Worm (Caenorhabditis elegans): ENCODE results near the gene F53F1.4.

Gene F53F1.4

ce11 chrV:13409089-13409488 lies 1.8 kb upstream of the F53F1.4 start (continued):
- TF ChIP-seq Y53F4B.3 (GFP tag; IDR thresholded peaks at IDR 0.05) (no peak), aptf-2 (GFP tag; conservative IDR thresholded peaks at IDR 0.05) (0 out of 2 replicates have a peak, but pooled peaks have one; percentile 23), rec-8 (tag; optimal IDR thresholded peaks at IDR 0.05) (no peak), lin-35 (GFP tag; optimal IDR thresholded peaks at IDR 0.05) (peak in 2 of 3 experiments; percentile 5 to 67), ccch-3 (GFP tag; optimal IDR thresholded peaks at IDR 0.05) (no peak), gei-17 (GFP tag; optimal IDR thresholded peaks at IDR 0.05) (no peak), cebp-2 (GFP tag; IDR thresholded peaks at IDR 0.05) (no peak), fkh-3 (tag; optimal IDR thresholded peaks at IDR 0.05) (no peak), hlh-26 (GFP tag; conservative IDR thresholded peaks at IDR 0.05) (no peak), snpc-4 (GFP tag; optimal IDR thresholded peaks at IDR 0.05) (no peak), snpc-4 (tag; optimal IDR thresholded peaks at IDR 0.05) (no peak), efl-1 (GFP tag; optimal IDR thresholded peaks at IDR 0.05) (peak; percentile 48), T26A5.8 (tag; optimal IDR thresholded peaks at IDR 0.05) (no peak), nhr-27 (tag; optimal IDR thresholded peaks at IDR 0.05) (no peak), lin-54 (GFP tag; optimal IDR thresholded peaks at IDR 0.05) (peak; percentile 83), snpc-3.4 (tag; optimal IDR thresholded peaks at IDR 0.05) (no peak), cebp-1 (GFP tag; IDR thresholded peaks at IDR 0.05) (no peak), cebp-1 (tag; optimal IDR thresholded peaks at IDR 0.05) (no peak), sdz-38 (tag; optimal IDR thresholded peaks at IDR 0.05) (no peak), pha-4 (tag; optimal IDR thresholded peaks at IDR 0.05) (no peak), nhr-90 (tag; optimal IDR thresholded peaks at IDR 0.05) (no peak), mel-28 (tag; optimal IDR thresholded peaks at IDR 0.05; ENCODE audit: borderline replicate concordance) (no peak), lsl-1 (GFP tag; optimal IDR thresholded peaks at IDR 0.05) (peak; percentile 20), lag-1 (GFP tag; IDR thresholded peaks at IDR 0.05) (no peak), hrde-1 (tag; optimal IDR thresholded peaks at IDR 0.05; ENCODE audit: borderline replicate concordance) (no peak), B0019.2 (GFP tag; conservative IDR thresholded peaks at IDR 0.05) (no peak), hsf-1 (GFP tag; IDR thresholded peaks at IDR 0.05) (no peak), lin-26 (GFP tag; IDR thresholded peaks at IDR 0.05) (no peak), ztf-22 (GFP tag; optimal IDR thresholded peaks at IDR 0.05) (no peak), F23B12.7 (tag; optimal IDR thresholded peaks at IDR 0.05; ENCODE audit: insufficient read depth) (no peak), tbp1 (GFP tag; optimal IDR thresholded peaks at IDR 0.05) (no peak), hlh-12 (tag; optimal IDR thresholded peaks at IDR 0.05) (no peak), xnd-1 (tag; optimal IDR thresholded peaks at IDR 0.05) (peak; percentile 35), him-1 (tag; optimal IDR thresholded peaks at IDR 0.05) (no peak)

ce11 chrV:13411225-13411991 lies 531 bp downstream of the F53F1.4 start:
- TF ChIP-seq hmg-20 (GFP tag; IDR thresholded peaks at IDR 0.05), result no peak
- no peak for TF ChIP-seq egl-44 (GFP tag; IDR thresholded peaks at IDR 0.05)
- TF ChIP-seq zfh-2 (GFP tag; conservative IDR thresholded peaks at IDR 0.05), result peak; percentile 91
- peak; percentile 87 for TF ChIP-seq egrh-3 (GFP tag; IDR thresholded peaks at IDR 0.05)

Measured in whole organism, young adult.